Worm (Caenorhabditis elegans): ENCODE measurements around the gene K08D12.4.

DNA sequence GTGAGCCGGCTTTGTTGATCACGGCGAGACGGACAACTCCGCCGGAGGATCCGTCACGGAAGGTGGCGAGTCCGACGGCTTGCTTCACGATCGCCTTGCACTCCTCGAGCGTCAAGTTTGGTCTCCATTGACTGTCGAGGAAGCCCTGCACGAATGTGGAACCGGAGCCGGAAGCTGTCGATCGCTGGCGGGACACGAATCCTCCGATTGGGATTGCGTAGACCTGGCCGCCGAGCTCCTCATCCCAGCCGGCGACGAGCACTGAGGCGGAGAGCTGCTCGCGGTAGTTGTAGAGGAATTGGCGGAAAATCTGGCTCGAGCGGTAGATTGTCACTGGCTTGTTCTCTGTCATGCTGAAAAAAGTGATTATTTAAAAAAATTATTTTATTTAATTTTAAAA is 1.9 kb downstream of the K08D12.4 start:
- TF ChIP-seq cog-1 (tag; optimal IDR thresholded peaks at IDR 0.05) (no peak), flt-1 (GFP tag; IDR thresholded peaks at IDR 0.05) (no peak), ref-1 (GFP tag; conservative IDR thresholded peaks at IDR 0.05) (no peak), T22C8.4 (GFP tag; IDR thresholded peaks at IDR 0.05) (no peak), med-1 (GFP tag; optimal IDR thresholded peaks at IDR 0.05; ENCODE audit: insufficient read depth) (no peak), ztf-23 (GFP tag; IDR thresholded peaks at IDR 0.05) (no peak), klf-2 (GFP tag; conservative IDR thresholded peaks at IDR 0.05) (no peak), tab-1 (GFP tag; IDR thresholded peaks at IDR 0.05) (no peak)

All from whole organism, midembryonic.